Worm (Caenorhabditis elegans): Measurements from ENCODE around the gene F01D5.7.
"Not testable (repeated sequence)": the region's sequence is repeated elsewhere in the genome, so short reads cannot be mapped to it uniquely, and the experiment has no call there.

Gene F01D5.7

DNA sequence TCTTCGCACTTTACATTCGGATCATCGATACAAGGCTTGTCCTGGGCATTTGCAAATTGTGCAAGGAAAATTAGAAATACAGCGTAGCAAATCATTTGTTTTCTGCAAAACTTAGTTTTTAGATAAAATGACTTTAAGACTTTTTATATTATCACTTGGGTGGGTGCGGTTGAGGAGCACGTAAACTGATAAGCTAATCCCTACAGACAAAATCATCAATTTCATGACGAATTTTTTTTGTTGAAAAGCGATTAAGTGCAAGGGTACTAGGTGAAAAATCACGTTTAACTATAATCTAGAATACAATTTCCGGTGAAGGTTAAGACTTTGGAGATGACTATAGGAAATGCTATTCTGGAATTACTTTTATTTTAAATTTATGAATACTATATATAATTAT is 11.0 kb upstream of the F01D5.7 start, which contains the start of gene F01D5.1:
TSS of gene F01D5.1 (minus strand) at position 105 of the 400 bp plus-strand sequence.
- no peak for TF ChIP-seq dpff-1 (tag; optimal IDR thresholded peaks at IDR 0.05)
- no peak for TF ChIP-seq nhr-80 (tag; optimal IDR thresholded peaks at IDR 0.05)
- no peak for TF ChIP-seq let-526 (GFP tag; IDR thresholded peaks at IDR 0.05)
- TF ChIP-seq lag-1 (GFP tag; IDR thresholded peaks at IDR 0.05) = no peak
- no peak for TF ChIP-seq fkh-3 (tag; optimal IDR thresholded peaks at IDR 0.05)
- TF ChIP-seq lsy-27 (tag; optimal IDR thresholded peaks at IDR 0.05; ENCODE audit: borderline replicate concordance, insufficient read depth) = no peak
- no peak for TF ChIP-seq hmg-20 (GFP tag; IDR thresholded peaks at IDR 0.05)
- no peak for TF ChIP-seq nhr-120 (GFP tag; IDR thresholded peaks at IDR 0.05)
- TF ChIP-seq ztf-22 (GFP tag; optimal IDR thresholded peaks at IDR 0.05) = no peak
- no peak for TF ChIP-seq F57A8.1 (GFP tag; optimal IDR thresholded peaks at IDR 0.05)

DNA sequence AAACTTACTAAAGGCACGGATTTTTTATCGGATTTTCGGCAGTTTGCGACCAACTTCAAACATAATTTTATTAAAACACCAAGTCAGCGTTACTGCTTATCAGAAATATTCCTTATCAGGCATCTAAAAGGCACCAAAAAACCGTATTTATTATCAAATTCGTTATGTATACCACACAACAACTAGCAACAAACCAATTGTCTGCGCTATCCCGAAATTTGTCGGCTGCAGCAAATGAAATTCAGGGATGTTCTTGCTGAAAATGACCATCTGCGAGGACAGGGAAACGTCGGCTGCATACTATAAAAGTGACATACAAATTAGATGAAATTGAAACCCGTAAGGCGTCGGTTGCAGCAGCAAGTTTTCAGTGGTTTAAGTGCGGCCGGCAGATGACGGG is 10.5 kb upstream of the F01D5.7 start:
- TF ChIP-seq nfya-2 (GFP tag; IDR thresholded peaks at IDR 0.05) (no peak), snpc-4 (GFP tag; optimal IDR thresholded peaks at IDR 0.05) (no peak), snpc-4 (tag; optimal IDR thresholded peaks at IDR 0.05) (peak in 2 of 4 experiments; percentile 48 to 76), nhr-80 (tag; optimal IDR thresholded peaks at IDR 0.05) (peak; percentile 20)

DNA sequence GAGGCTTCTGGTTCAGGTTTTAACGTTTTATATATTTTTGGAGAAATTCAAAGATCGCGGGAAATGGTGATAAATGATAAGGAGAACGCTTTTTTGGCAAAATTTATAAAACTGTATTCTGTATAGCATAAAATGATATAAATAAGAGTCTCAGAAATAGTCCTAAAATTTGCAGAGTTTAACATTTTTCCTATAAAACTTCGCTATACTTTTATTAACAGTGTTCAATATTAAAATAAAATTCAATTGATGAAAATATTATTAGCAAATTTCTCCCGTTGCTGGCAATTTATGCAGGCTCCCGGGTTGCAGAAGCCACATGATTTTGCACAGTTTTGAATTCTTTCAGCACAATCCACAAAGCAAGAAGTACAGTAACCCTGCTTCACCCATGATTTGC is 9.5 kb upstream of the F01D5.7 start, which contains the start of gene F01D5.2:
TSS of gene F01D5.2 (minus strand) at position 101 of the 400 bp plus-strand sequence.
- TF ChIP-seq sdz-38 (tag; optimal IDR thresholded peaks at IDR 0.05) (no peak), pbrm-1 (GFP tag; IDR thresholded peaks at IDR 0.05) (no peak), cebp-2 (GFP tag; IDR thresholded peaks at IDR 0.05) (no peak), bed-1 (GFP tag; IDR thresholded peaks at IDR 0.05) (no peak), madf-3 (GFP tag; IDR thresholded peaks at IDR 0.05) (no peak), F57C9.4 (tag; optimal IDR thresholded peaks at IDR 0.05) (no peak), tbp1 (GFP tag; optimal IDR thresholded peaks at IDR 0.05) (no peak), zim-3 (tag; optimal IDR thresholded peaks at IDR 0.05) (no peak), ceh-58 (GFP tag; IDR thresholded peaks at IDR 0.05) (no peak), sea-2 (GFP tag; IDR thresholded peaks at IDR 0.05) (no peak)

DNA sequence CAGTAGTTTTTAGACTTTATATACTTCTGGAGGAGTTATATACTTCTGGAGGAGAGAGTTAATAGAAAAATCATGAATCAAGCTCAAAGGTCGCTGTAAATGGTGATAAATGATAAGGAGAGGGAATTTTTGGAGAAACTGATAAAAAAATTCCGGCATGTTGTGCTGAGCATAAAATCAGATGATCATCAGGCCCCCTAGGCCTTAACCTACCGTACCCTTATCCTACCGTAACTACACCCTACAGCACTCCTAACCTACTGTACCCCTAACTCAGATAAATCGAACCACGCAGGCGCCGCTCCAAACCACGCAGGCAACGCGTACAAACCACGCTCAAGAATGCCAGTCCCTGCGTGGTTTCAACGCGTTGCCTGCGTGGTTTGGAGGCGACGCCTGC is 8.4 kb upstream of the F01D5.7 start, which contains the start of gene F01D5.3:
TSS of gene F01D5.3 (minus strand) at position 101 of the 400 bp plus-strand sequence.
- TF ChIP-seq C17E4.6 (GFP tag; IDR thresholded peaks at IDR 0.05); efl-1 (GFP tag; optimal IDR thresholded peaks at IDR 0.05); ceh-79 (tag; optimal IDR thresholded peaks at IDR 0.05): not testable (repeated sequence)

DNA sequence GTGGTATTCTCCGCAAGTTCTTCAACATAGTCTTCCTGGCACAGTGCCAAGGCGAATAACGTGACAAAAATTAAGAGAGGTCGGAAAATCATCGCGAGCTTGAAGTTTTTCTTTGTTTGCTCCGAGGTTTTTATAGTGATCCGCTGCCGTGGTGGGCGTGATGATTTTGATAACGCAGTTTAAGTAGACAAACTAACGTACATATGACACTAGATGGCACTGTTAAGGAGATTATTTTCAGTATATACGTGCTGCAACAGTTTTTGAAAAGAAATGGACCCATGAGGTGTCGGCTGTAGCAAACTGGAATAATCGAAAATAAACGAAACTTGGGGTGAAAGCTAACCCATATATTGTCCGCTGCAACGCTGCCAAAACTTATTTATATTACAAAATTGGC is 6.3 kb upstream of the F01D5.7 start, which contains the start of gene F01D5.5:
TSS of gene F01D5.5 (minus strand) at position 101 of the 400 bp plus-strand sequence.
- TF ChIP-seq madf-10 (tag; optimal IDR thresholded peaks at IDR 0.05) (no peak), ceh-79 (tag; optimal IDR thresholded peaks at IDR 0.05) (no peak), ztf-22 (GFP tag; optimal IDR thresholded peaks at IDR 0.05) (no peak), ekl-4 (GFP tag; IDR thresholded peaks at IDR 0.05) (no peak), rcor-1 (GFP tag; IDR thresholded peaks at IDR 0.05) (no peak), zfh-2 (GFP tag; conservative IDR thresholded peaks at IDR 0.05) (no peak), tbp1 (GFP tag; optimal IDR thresholded peaks at IDR 0.05) (no peak), lag-1 (GFP tag; IDR thresholded peaks at IDR 0.05) (no peak), hrde-1 (tag; optimal IDR thresholded peaks at IDR 0.05; ENCODE audit: borderline replicate concordance) (no peak), F33H1.4 (GFP tag; IDR thresholded peaks at IDR 0.05) (no peak), him-1 (tag; optimal IDR thresholded peaks at IDR 0.05) (no peak), sea-2 (GFP tag; IDR thresholded peaks at IDR 0.05) (no peak), nhr-120 (GFP tag; IDR thresholded peaks at IDR 0.05) (no peak), repo-1 (tag; optimal IDR thresholded peaks at IDR 0.05) (no peak), ccch-3 (GFP tag; optimal IDR thresholded peaks at IDR 0.05) (no peak), rpc-1 (optimal IDR thresholded peaks at IDR 0.05) (no peak), rpc-1 (tag; optimal IDR thresholded peaks at IDR 0.05) (no peak), B0019.2 (GFP tag; conservative IDR thresholded peaks at IDR 0.05) (no peak)

Measured in whole organism, young adult.